Fruit fly (Drosophila melanogaster): ENCODE data around the gene CG15533.

Gene CG15533

dm6 chr3R:30423695-30424094 is 4.9 kb upstream of the CG15533 start, which contains the start of the genes CG15535 and mRpS18C (continued):
- TF ChIP-seq CG8089 (GFP tag; optimal IDR thresholded peaks at IDR 0.05) (no peak), ems (GFP tag; optimal IDR thresholded peaks at IDR 0.05) (no peak), CG6254 (GFP tag; optimal IDR thresholded peaks at IDR 0.05) (no peak), CG14860 (GFP tag; IDR thresholded peaks at IDR 0.05; ENCODE audit: partially characterized antibody) (peak; percentile 66), Blimp-1 (GFP tag; optimal IDR thresholded peaks at IDR 0.05) (no peak), Fer1 (GFP tag; optimal IDR thresholded peaks at IDR 0.05) (peak; percentile 12), yki (optimal IDR thresholded peaks at IDR 0.05) (no peak), C15 (GFP tag; IDR thresholded peaks at IDR 0.05) (no peak), CG1529 (GFP tag; optimal IDR thresholded peaks at IDR 0.05) (no peak), gsb-n (tag; optimal IDR thresholded peaks at IDR 0.05) (peak; percentile 27), CG32767 (GFP tag; IDR thresholded peaks at IDR 0.05) (peak; percentile 53; the same call in 1 of the 2 replicates), CG7372 (GFP tag; IDR thresholded peaks at IDR 0.05) (no peak), bbx (GFP tag; IDR thresholded peaks at IDR 0.05; ENCODE audit: partially characterized antibody) (peak; percentile 81), CoRest (tag; optimal IDR thresholded peaks at IDR 0.05) (no peak), nerfin-2 (GFP tag; IDR thresholded peaks at IDR 0.05; ENCODE audit: partially characterized antibody) (peak; percentile 63), ase (GFP tag; IDR thresholded peaks at IDR 0.05) (no peak), amos (GFP tag; IDR thresholded peaks at IDR 0.05; ENCODE audit: partially characterized antibody) (peak; percentile 78), CTCF (GFP tag; optimal IDR thresholded peaks at IDR 0.05) (peak; percentile 71), CG3065 (GFP tag; optimal IDR thresholded peaks at IDR 0.05) (no peak), lmd (GFP tag; IDR thresholded peaks at IDR 0.05) (no peak), tna (GFP tag; IDR thresholded peaks at IDR 0.05; ENCODE audit: partially characterized antibody) (peak; percentile 64), NC2β (GFP tag; optimal IDR thresholded peaks at IDR 0.05) (no peak), CG8290 (GFP tag; optimal IDR thresholded peaks at IDR 0.05) (no peak), CG8290 (tag; optimal IDR thresholded peaks at IDR 0.05) (peak in 1 of 2 experiments; percentile 38), Ssrp (tag; optimal IDR thresholded peaks at IDR 0.05) (no peak), mld (GFP tag; IDR thresholded peaks at IDR 0.05; ENCODE audit: partially characterized antibody) (peak; percentile 64; the same call in 1 of the 3 replicates), CG4424 (GFP tag; optimal IDR thresholded peaks at IDR 0.05) (no peak), CG4404 (GFP tag; IDR thresholded peaks at IDR 0.05) (no peak), CG6654 (GFP tag; optimal IDR thresholded peaks at IDR 0.05) (no peak), zen (tag; optimal IDR thresholded peaks at IDR 0.05) (no peak), chinmo (GFP tag; IDR thresholded peaks at IDR 0.05; ENCODE audit: partially characterized antibody) (0 out of 4 replicates have a peak, but pooled peaks have one; percentile 6), MTF-1 (GFP tag; optimal IDR thresholded peaks at IDR 0.05; ENCODE audit: borderline replicate concordance) (peak; percentile 11), CG13624 (GFP tag; optimal IDR thresholded peaks at IDR 0.05) (peak; percentile 26), BEAF-32 (GFP tag; optimal IDR thresholded peaks at IDR 0.05) (peak; percentile 77), ab (GFP tag; optimal IDR thresholded peaks at IDR 0.05) (no peak), CG18764 (GFP tag; optimal IDR thresholded peaks at IDR 0.05) (no peak), unc-4 (GFP tag; IDR thresholded peaks at IDR 0.05; ENCODE audit: partially characterized antibody) (peak; percentile 80), Gsc (GFP tag; IDR thresholded peaks at IDR 0.05) (no peak), nmo (GFP tag; optimal IDR thresholded peaks at IDR 0.05) (peak; percentile 22), fd102C (GFP tag; optimal IDR thresholded peaks at IDR 0.05) (no peak), CG12236 (GFP tag; optimal IDR thresholded peaks at IDR 0.05) (no peak), lola (GFP tag; optimal IDR thresholded peaks at IDR 0.05) (no peak), aop (GFP tag; IDR thresholded peaks at IDR 0.05) (no peak), CG1647 (GFP tag; optimal IDR thresholded peaks at IDR 0.05) (no peak)

Data from whole organism, embryonic.